Fruit fly (Drosophila melanogaster): ENCODE measurements around the gene Polr2J.

Gene Polr2J

dm6 chr2L:17387735-17388367 is 22.4 kb downstream of the Polr2J start (continued):
- TF ChIP-seq twi (tag; optimal IDR thresholded peaks at IDR 0.05): no peak
- no peak for TF ChIP-seq slp2 (GFP tag; optimal IDR thresholded peaks at IDR 0.05)
- no peak for TF ChIP-seq exex (tag; optimal IDR thresholded peaks at IDR 0.05)
- peak; percentile 10 for TF ChIP-seq gem (tag; optimal IDR thresholded peaks at IDR 0.05)
- no peak for TF ChIP-seq Mes4 (GFP tag; optimal IDR thresholded peaks at IDR 0.05)
- no peak for TF ChIP-seq Atf-2 (GFP tag; optimal IDR thresholded peaks at IDR 0.05)
- TF ChIP-seq bab2 (GFP tag; optimal IDR thresholded peaks at IDR 0.05): no peak
- no peak for TF ChIP-seq Bdp1 (GFP tag; optimal IDR thresholded peaks at IDR 0.05)
- TF ChIP-seq corto (GFP tag; optimal IDR thresholded peaks at IDR 0.05): no peak
- TF ChIP-seq CG30431 (GFP tag; optimal IDR thresholded peaks at IDR 0.05): no peak
- no peak for TF ChIP-seq Lhr (GFP tag; optimal IDR thresholded peaks at IDR 0.05)
- TF ChIP-seq CG2678 (tag; optimal IDR thresholded peaks at IDR 0.05): peak; percentile 45
- TF ChIP-seq sima (GFP tag; optimal IDR thresholded peaks at IDR 0.05): no peak
- TF ChIP-seq Max (GFP tag; optimal IDR thresholded peaks at IDR 0.05): no peak
- TF ChIP-seq gt (GFP tag; IDR thresholded peaks at IDR 0.05): no peak
- TF ChIP-seq CG2129 (GFP tag; IDR thresholded peaks at IDR 0.05; ENCODE audit: partially characterized antibody): no peak
- TF ChIP-seq slou (GFP tag; optimal IDR thresholded peaks at IDR 0.05): no peak
- peak; percentile 18 for TF ChIP-seq CG11504 (tag; optimal IDR thresholded peaks at IDR 0.05)
- TF ChIP-seq dysf (GFP tag; IDR thresholded peaks at IDR 0.05): no peak
- peak; percentile 49 for TF ChIP-seq Asciz (GFP tag; optimal IDR thresholded peaks at IDR 0.05)
- no peak for TF ChIP-seq vfl (GFP tag; optimal IDR thresholded peaks at IDR 0.05)
- no peak for TF ChIP-seq vnd (GFP tag; IDR thresholded peaks at IDR 0.05; ENCODE audit: partially characterized antibody)
- no peak for TF ChIP-seq kah (GFP tag; optimal IDR thresholded peaks at IDR 0.05)
- no peak for TF ChIP-seq al (GFP tag; IDR thresholded peaks at IDR 0.05)
- no peak for TF ChIP-seq GATAe (GFP tag; conservative IDR thresholded peaks at IDR 0.05)
- TF ChIP-seq crc (GFP tag; optimal IDR thresholded peaks at IDR 0.05): no peak
- no peak for TF ChIP-seq CG7963 (GFP tag; IDR thresholded peaks at IDR 0.05; ENCODE audit: partially characterized antibody)
- TF ChIP-seq zf30C (GFP tag; optimal IDR thresholded peaks at IDR 0.05): no peak
- no peak for TF ChIP-seq pho (GFP tag; optimal IDR thresholded peaks at IDR 0.05)
- no peak for TF ChIP-seq CG13123 (GFP tag; optimal IDR thresholded peaks at IDR 0.05)
- no peak for TF ChIP-seq CG17186 (GFP tag; optimal IDR thresholded peaks at IDR 0.05)
- peak; percentile 29 for TF ChIP-seq dmrt99B (tag; optimal IDR thresholded peaks at IDR 0.05)
- no peak for TF ChIP-seq Gsc (GFP tag; IDR thresholded peaks at IDR 0.05)
- no peak for TF ChIP-seq CG10959 (GFP tag; IDR thresholded peaks at IDR 0.05)
- no peak for TF ChIP-seq dan (GFP tag; IDR thresholded peaks at IDR 0.05)
- TF ChIP-seq Xbp1 (GFP tag; optimal IDR thresholded peaks at IDR 0.05): no peak
- peak; percentile 7 for TF ChIP-seq CG17568 (GFP tag; optimal IDR thresholded peaks at IDR 0.05)
- TF ChIP-seq CG17802 (tag; optimal IDR thresholded peaks at IDR 0.05): no peak
- no peak for TF ChIP-seq lmd (GFP tag; IDR thresholded peaks at IDR 0.05)
- no peak for TF ChIP-seq Sry-δ (GFP tag; optimal IDR thresholded peaks at IDR 0.05)
- TF ChIP-seq CG18619 (GFP tag; optimal IDR thresholded peaks at IDR 0.05): peak; percentile 24
- TF ChIP-seq pros (GFP tag; optimal IDR thresholded peaks at IDR 0.05): no peak
- no peak for TF ChIP-seq BEAF-32 (GFP tag; optimal IDR thresholded peaks at IDR 0.05)
- no peak for TF ChIP-seq pfk (GFP tag; optimal IDR thresholded peaks at IDR 0.05)
- no peak for TF ChIP-seq CG15696 (tag; optimal IDR thresholded peaks at IDR 0.05)
- TF ChIP-seq CG5245 (GFP tag; optimal IDR thresholded peaks at IDR 0.05): no peak
- TF ChIP-seq CG11723 (GFP tag; optimal IDR thresholded peaks at IDR 0.05): no peak
- no peak for TF ChIP-seq CG7928 (GFP tag; optimal IDR thresholded peaks at IDR 0.05)
- TF ChIP-seq CG12104 (GFP tag; optimal IDR thresholded peaks at IDR 0.05): no peak
- TF ChIP-seq CG8281 (tag; optimal IDR thresholded peaks at IDR 0.05): no peak
